Worm (Caenorhabditis elegans) whole organism, late embryonic: ENCODE results near the gene sod-3.

ENCODE experiments used
- F13H6.1 ChIP-seq: sonication (generic microtip); optimal IDR thresholded peaks from 2 replicates; lab custom pipeline; 2016; ENCODE audit warnings: missing genetic modification characterization, missing compliant biosample characterization
- K02D7.2 ChIP-seq: sonication (generic microtip); optimal IDR thresholded peaks from 2 replicates; lab custom pipeline; 2017; ENCODE audit warnings: mild to moderate bottlenecking, missing genetic modification characterization, missing compliant biosample characterization
- K09A11.1 ChIP-seq: sonication (generic microtip); optimal IDR thresholded peaks from 2 replicates; lab custom pipeline; 2017; ENCODE audit warnings: antibody characterized with exemption, mild to moderate bottlenecking, missing genetic modification characterization, missing compliant biosample characterization; ENCODE audit not compliant: insufficient read depth
- ceh-14 ChIP-seq: sonication (generic microtip); optimal IDR thresholded peaks from 2 replicates; lab custom pipeline; 2016; ENCODE audit warnings: missing genotype, missing genetic modification characterization, missing compliant biosample characterization
- ceh-19 ChIP-seq: fragments of 200-800 bp; sonication (Bioruptor generic); optimal IDR thresholded peaks from 2 replicates; lab custom pipeline; 2018; ENCODE audit warnings: mild to moderate bottlenecking, missing genetic modification characterization, missing compliant biosample characterization
- ceh-22 ChIP-seq: sonication (generic microtip); optimal IDR thresholded peaks from 2 replicates; lab custom pipeline; 2017; ENCODE audit warnings: missing biosample characterization, missing genetic modification characterization
- ceh-30 ChIP-seq: fragments of 150-350 bp; optimal IDR thresholded peaks from 2 replicates; lab custom pipeline; 2014; ENCODE audit warnings: missing biosample characterization, missing genetic modification characterization
- ceh-6 ChIP-seq: fragments of 200-800 bp; sonication (Bioruptor generic); optimal IDR thresholded peaks from 2 replicates; lab custom pipeline; 2018; ENCODE audit warnings: mild to moderate bottlenecking, missing genetic modification characterization, missing compliant biosample characterization
- ceh-9 ChIP-seq: sonication (generic microtip); optimal IDR thresholded peaks from 2 replicates; lab custom pipeline; 2016; ENCODE audit warnings: mild to moderate bottlenecking, missing genetic modification characterization, inconsistent platforms, missing compliant biosample characterization
- dmd-4 ChIP-seq: sonication (generic microtip); optimal IDR thresholded peaks from 2 replicates; lab custom pipeline; 2016; ENCODE audit warnings: borderline replicate concordance, missing genetic modification characterization, missing compliant biosample characterization
- elt-2 ChIP-seq: sonication (generic microtip); optimal IDR thresholded peaks from 2 replicates; lab custom pipeline; 2016; ENCODE audit warnings: missing genetic modification reagents, missing genetic modification characterization, missing compliant biosample characterization
- elt-4 ChIP-seq: sonication (generic microtip); optimal IDR thresholded peaks from 2 replicates; lab custom pipeline; 2016; ENCODE audit warnings: missing genetic modification characterization, missing compliant biosample characterization
- fkh-10 ChIP-seq: fragments of 150-350 bp; optimal IDR thresholded peaks from 2 replicates; lab custom pipeline; 2014; ENCODE audit warnings: missing biosample characterization, missing genetic modification reagents, missing genetic modification characterization
- fkh-6 ChIP-seq: sonication (generic microtip); optimal IDR thresholded peaks from 2 replicates; lab custom pipeline; 2016; ENCODE audit warnings: missing genetic modification characterization, missing compliant biosample characterization
- gmeb-2 ChIP-seq: sonication (generic microtip); optimal IDR thresholded peaks from 2 replicates; lab custom pipeline; 2016; ENCODE audit warnings: missing genetic modification characterization, inconsistent platforms, missing compliant biosample characterization
- hlh-13 ChIP-seq: fragments of 200-800 bp; sonication (Bioruptor generic); optimal IDR thresholded peaks from 2 replicates; lab custom pipeline; 2018; ENCODE audit warnings: mild to moderate bottlenecking, missing genetic modification characterization, missing compliant biosample characterization
- hlh-15 ChIP-seq: sonication (generic microtip); optimal IDR thresholded peaks from 2 replicates; lab custom pipeline; 2016; ENCODE audit warnings: missing genetic modification characterization, missing compliant biosample characterization
- hlh-6 ChIP-seq: sonication (generic microtip); optimal IDR thresholded peaks from 2 replicates; lab custom pipeline; 2016; ENCODE audit warnings: missing genotype, missing genetic modification characterization, missing compliant biosample characterization
- lin-11 ChIP-seq: fragments of 200-800 bp; sonication (Bioruptor generic); optimal IDR thresholded peaks from 2 replicates; lab custom pipeline; 2018; ENCODE audit warnings: mild to moderate bottlenecking, missing genetic modification characterization, missing compliant biosample characterization
- madf-2 ChIP-seq: sonication (generic microtip); optimal IDR thresholded peaks from 2 replicates; lab custom pipeline; 2017; ENCODE audit warnings: missing genetic modification characterization, missing compliant biosample characterization
- mec-3 ChIP-seq: sonication (generic microtip); optimal IDR thresholded peaks from 2 replicates; lab custom pipeline; 2016; ENCODE audit warnings: borderline replicate concordance, missing genetic modification characterization, missing compliant biosample characterization
- nfya-1 ChIP-seq: sonication (generic microtip); optimal IDR thresholded peaks from 2 replicates; lab custom pipeline; 2017; ENCODE audit warnings: missing genetic modification characterization, mild to moderate bottlenecking, missing compliant biosample characterization, antibody characterized with exemption, moderate library complexity
- nhr-232 ChIP-seq: sonication (generic microtip); optimal IDR thresholded peaks from 2 replicates; lab custom pipeline; 2016; ENCODE audit warnings: missing genetic modification characterization, missing compliant biosample characterization
- pat-9 ChIP-seq: fragments of 200-800 bp; sonication (Bioruptor generic); optimal IDR thresholded peaks from 2 replicates; lab custom pipeline; 2018; ENCODE audit warnings: mild to moderate bottlenecking, missing genetic modification characterization, moderate library complexity, missing compliant biosample characterization
- pqm-1 ChIP-seq: sonication (generic microtip); optimal IDR thresholded peaks from 2 replicates; lab custom pipeline; 2016; ENCODE audit warnings: missing genetic modification characterization, missing compliant biosample characterization
- pros-1 ChIP-seq: fragments of 150-350 bp; optimal IDR thresholded peaks from 2 replicates; lab custom pipeline; 2014; ENCODE audit warnings: missing biosample characterization, missing genetic modification reagents, missing genetic modification characterization
- sox-2 ChIP-seq: fragments of 200-800 bp; sonication (Bioruptor generic); IDR thresholded peaks from 2 replicates; pipeline ENCODE4 v1.3.6; 2022; ENCODE audit warnings: missing genetic modification reagents, missing genetic modification characterization, missing compliant biosample characterization
- sox-4 ChIP-seq: sonication (generic microtip); optimal IDR thresholded peaks from 2 replicates; lab custom pipeline; 2017; ENCODE audit warnings: mild to moderate bottlenecking, missing genetic modification characterization, inconsistent platforms, missing compliant biosample characterization
- syd-9 ChIP-seq: sonication (generic microtip); optimal IDR thresholded peaks from 2 replicates; lab custom pipeline; 2016; ENCODE audit warnings: mild to moderate bottlenecking, missing genetic modification characterization, moderate library complexity, missing compliant biosample characterization
- ttx-3 ChIP-seq: sonication (generic microtip); optimal IDR thresholded peaks from 2 replicates; lab custom pipeline; 2016; ENCODE audit warnings: missing genetic modification reagents, missing genetic modification characterization, missing compliant biosample characterization
- unc-55 ChIP-seq: sonication (generic microtip); optimal IDR thresholded peaks from 2 replicates; lab custom pipeline; 2017; ENCODE audit warnings: missing biosample characterization, missing genetic modification reagents, missing genetic modification characterization
- zip-5 ChIP-seq: sonication (generic microtip); optimal IDR thresholded peaks from 2 replicates; lab custom pipeline; 2016; ENCODE audit warnings: missing genetic modification characterization, missing compliant biosample characterization
- ztf-16 ChIP-seq: sonication (generic microtip); optimal IDR thresholded peaks from 2 replicates; lab custom pipeline; 2017; ENCODE audit warnings: missing genetic modification characterization, missing compliant biosample characterization

The sod-3 gene

ce11 chrX:17135704-17136103 lies 43.2 kb downstream of the sod-3 start:
- no peak for TF ChIP-seq F13H6.1
- TF ChIP-seq ttx-3 = no peak
- TF ChIP-seq sox-4 = no peak
- no peak for TF ChIP-seq ceh-22 (tag; lab: Kevin White, UChicago)
- no peak for TF ChIP-seq elt-4 (tag; lab: Kevin White, UChicago)
- TF ChIP-seq gmeb-2 (tag; lab: Kevin White, UChicago) = no peak
- TF ChIP-seq ztf-16 (tag; lab: Kevin White, UChicago) = no peak
- no peak for TF ChIP-seq ceh-30
- TF ChIP-seq sox-2 (GFP tag; lab: Robert Waterston, UW) = no peak
- TF ChIP-seq hlh-6 (tag; lab: Kevin White, UChicago) = no peak
- TF ChIP-seq ceh-9 (tag; lab: Kevin White, UChicago) = no peak
- no peak for TF ChIP-seq mec-3
- no peak for TF ChIP-seq fkh-10 (GFP tag; lab: Kevin White, UChicago)
- TF ChIP-seq pat-9 (tag; lab: Kevin White, UChicago) = no peak
- no peak for TF ChIP-seq hlh-15 (tag; lab: Kevin White, UChicago)
- no peak for TF ChIP-seq nfya-1 (tag; lab: Kevin White, UChicago)
- TF ChIP-seq K09A11.1 = no peak
- TF ChIP-seq nhr-232 = no peak
- TF ChIP-seq ceh-6 = no peak

ce11 chrX:17138060-17138557 lies 45.6 kb downstream of the sod-3 start, which contains the start of gene cnp-3:
Gene cnp-3 (minus strand): TSS chrX:17138110.
- TF ChIP-seq hlh-15 (tag; lab: Kevin White, UChicago) (no peak), unc-55 (GFP tag; lab: Kevin White, UChicago) (peak; percentile 49), dmd-4 (no peak), pqm-1 (no peak)

- TF ChIP-seq elt-4 (tag; lab: Kevin White, UChicago) (no peak), elt-2 (tag; lab: Kevin White, UChicago) (peak; percentile 77)
- TF ChIP-seq, all 69 proteins: peak for 1
Observed at ce11 chrX:17139204-17139780, 46.7 kb downstream of the sod-3 start.

ce11 chrX:17140447-17140846 lies 47.9 kb downstream of the sod-3 start:
- TF ChIP-seq ceh-14 (tag; lab: Kevin White, UChicago) = no peak
- TF ChIP-seq fkh-10 (GFP tag; lab: Kevin White, UChicago) = no peak
- no peak for TF ChIP-seq sox-2 (GFP tag; lab: Robert Waterston, UW)
- TF ChIP-seq lin-11 (tag; lab: Kevin White, UChicago) = no peak
- no peak for TF ChIP-seq K02D7.2
- TF ChIP-seq madf-2 (tag; lab: Kevin White, UChicago) = no peak
- no peak for TF ChIP-seq ceh-9 (tag; lab: Kevin White, UChicago)
- TF ChIP-seq unc-55 (GFP tag; lab: Kevin White, UChicago) = no peak
- no peak for TF ChIP-seq ceh-19 (GFP tag; lab: Kevin White, UChicago)
- TF ChIP-seq syd-9 = no peak
- TF ChIP-seq zip-5 = no peak
- no peak for TF ChIP-seq K09A11.1
- TF ChIP-seq hlh-13 (GFP tag; lab: Kevin White, UChicago) = no peak
- no peak for TF ChIP-seq fkh-6 (tag; lab: Kevin White, UChicago)
- TF ChIP-seq pros-1 (tag; lab: Kevin White, UChicago) = no peak
